Fruit fly (Drosophila melanogaster): ENCODE results near the gene CG14933.
A peak's percentile ranks its signal among the peaks of the same experiment; 100 is the strongest.

CG14933 gene

DNA sequence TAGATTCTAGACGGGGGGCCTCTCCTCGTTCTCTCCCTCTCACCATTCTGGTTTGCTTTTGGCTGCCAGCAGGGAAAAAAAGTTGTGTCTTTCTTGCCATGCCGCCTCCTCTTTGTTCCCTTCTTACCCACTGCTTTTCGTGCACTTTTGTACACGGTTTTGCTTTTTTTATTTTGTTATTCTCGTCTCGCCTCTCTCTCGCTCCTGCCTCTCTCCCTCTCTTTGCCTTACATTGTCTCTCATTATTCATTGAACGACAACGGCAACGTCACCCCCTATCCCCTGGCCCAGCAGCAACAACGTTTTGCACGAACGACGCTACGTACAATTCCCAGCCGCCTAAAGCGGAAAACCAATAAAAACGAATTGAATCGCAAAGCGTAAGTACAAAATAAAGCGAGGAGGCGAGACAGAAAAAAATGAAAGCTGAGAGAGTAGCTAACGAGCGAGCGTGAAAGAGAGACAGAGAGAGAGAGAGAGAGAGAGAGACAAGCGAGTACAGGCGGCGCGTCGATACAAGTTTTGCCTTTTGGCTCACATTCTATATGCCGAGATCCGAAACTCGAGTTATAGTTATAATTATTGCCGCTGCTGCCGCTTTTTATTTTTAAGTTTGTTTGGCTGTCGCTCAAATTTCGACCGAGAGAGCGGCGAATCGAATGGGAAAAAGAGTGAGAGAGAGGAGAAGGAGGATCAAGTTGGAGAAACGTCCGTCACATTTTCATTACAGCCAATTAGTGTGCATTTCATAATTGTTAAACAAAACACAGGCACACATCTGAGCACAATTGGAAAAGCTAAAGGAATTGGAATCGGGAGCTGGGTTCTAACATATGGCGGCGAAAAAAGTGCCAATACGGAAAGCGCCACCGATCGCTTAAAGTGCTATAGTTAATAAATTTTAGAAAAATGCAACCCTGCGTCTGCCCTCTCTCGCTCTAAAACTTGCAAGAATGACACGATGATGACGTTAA lies 35.6 kb upstream of the CG14933 start (continued):
- TF ChIP-seq CG7271 (tag; optimal IDR thresholded peaks at IDR 0.05) (no peak), CG9437 (GFP tag; optimal IDR thresholded peaks at IDR 0.05) (peak; percentile 82), CG13624 (GFP tag; optimal IDR thresholded peaks at IDR 0.05) (peak; percentile 24), Adf1 (GFP tag; IDR thresholded peaks at IDR 0.05) (peak; percentile 81), Deaf1 (tag; optimal IDR thresholded peaks at IDR 0.05) (peak; percentile 93), CG6813 (GFP tag; optimal IDR thresholded peaks at IDR 0.05) (peak; percentile 16), ara (GFP tag; IDR thresholded peaks at IDR 0.05) (0 out of 2 replicates have a peak, but pooled peaks have one; percentile 7)

DNA sequence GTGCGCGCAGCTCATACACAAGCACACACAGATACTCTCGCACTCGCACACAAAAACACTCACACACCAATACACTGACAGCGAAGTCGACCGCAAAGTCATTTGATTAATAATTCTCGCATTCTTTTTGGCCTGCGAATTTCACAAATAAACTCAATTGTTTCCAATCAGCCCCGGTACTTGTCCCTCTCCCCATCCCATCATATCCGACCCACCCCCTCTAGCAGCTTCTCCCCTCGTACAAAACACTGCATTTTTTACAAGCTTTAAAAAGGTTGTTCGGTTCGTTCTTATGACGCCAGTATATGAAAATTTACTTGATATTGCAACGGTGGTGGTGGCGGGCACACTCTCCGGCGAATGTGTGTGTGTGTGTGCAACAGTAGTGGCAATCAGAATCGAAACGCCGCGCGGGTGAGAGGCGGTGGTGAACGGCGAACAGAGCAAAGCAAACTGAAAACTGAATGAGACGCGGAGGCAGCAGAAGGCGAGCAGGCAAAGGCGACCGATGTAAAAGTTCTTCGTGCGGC lies 34.9 kb upstream of the CG14933 start:
- TF ChIP-seq Dad (GFP tag; optimal IDR thresholded peaks at IDR 0.05): no peak
- no peak for TF ChIP-seq CG4617 (GFP tag; optimal IDR thresholded peaks at IDR 0.05; ENCODE audit: borderline replicate concordance)
- peak in 1 of 2 experiments; percentile 10 for TF ChIP-seq tll (GFP tag; optimal IDR thresholded peaks at IDR 0.05)
- peak; percentile 78 for TF ChIP-seq CG13894 (tag; optimal IDR thresholded peaks at IDR 0.05)
- no peak for TF ChIP-seq CG5953 (GFP tag; IDR thresholded peaks at IDR 0.05)
- no peak for TF ChIP-seq CG6683 (GFP tag; optimal IDR thresholded peaks at IDR 0.05)
- TF ChIP-seq Lim3 (GFP tag; IDR thresholded peaks at IDR 0.05): no peak
- TF ChIP-seq ssp (GFP tag; IDR thresholded peaks at IDR 0.05): no peak
- peak; percentile 24; the same call in 1 of the 2 replicates for TF ChIP-seq ttk (GFP tag; IDR thresholded peaks at IDR 0.05)
- TF ChIP-seq pzg (GFP tag; optimal IDR thresholded peaks at IDR 0.05): peak; percentile 25
- peak; percentile 28 for TF ChIP-seq MESR4 (GFP tag; optimal IDR thresholded peaks at IDR 0.05)
- TF ChIP-seq CG11560 (tag; IDR thresholded peaks at IDR 0.05): no peak
- TF ChIP-seq CG34422 (GFP tag; IDR thresholded peaks at IDR 0.05): peak; percentile 72; the same call in 1 of the 3 replicates
- TF ChIP-seq Gug (GFP tag; IDR thresholded peaks at IDR 0.05): peak; percentile 13; the same call in 1 of the 4 replicates
- no peak for TF ChIP-seq CG4360 (GFP tag; IDR thresholded peaks at IDR 0.05)
- TF ChIP-seq eve (GFP tag; optimal IDR thresholded peaks at IDR 0.05): no peak
- TF ChIP-seq CG6175 (GFP tag; IDR thresholded peaks at IDR 0.05): peak; percentile 98
- peak; percentile 80 for TF ChIP-seq CG8478 (optimal IDR thresholded peaks at IDR 0.05)
- no peak for TF ChIP-seq Dfd (GFP tag; optimal IDR thresholded peaks at IDR 0.05)
- TF ChIP-seq onecut (GFP tag; IDR thresholded peaks at IDR 0.05): peak; percentile 57
- TF ChIP-seq gt (GFP tag; IDR thresholded peaks at IDR 0.05): no peak
- peak; percentile 94 for TF ChIP-seq Med (GFP tag)
- peak; percentile 36 for TF ChIP-seq ash1 (GFP tag; optimal IDR thresholded peaks at IDR 0.05)
- no peak for TF ChIP-seq CG11093 (GFP tag; IDR thresholded peaks at IDR 0.05)
- peak; percentile 36; the same call in 1 of the 2 replicates for TF ChIP-seq CG17328 (GFP tag; IDR thresholded peaks at IDR 0.05)
- peak in 1 of 3 experiments; percentile 83 for TF ChIP-seq lola (GFP tag; optimal IDR thresholded peaks at IDR 0.05)
- no peak for TF ChIP-seq nerfin-2 (GFP tag; IDR thresholded peaks at IDR 0.05; ENCODE audit: partially characterized antibody)
- TF ChIP-seq emc (GFP tag; optimal IDR thresholded peaks at IDR 0.05): no peak
- TF ChIP-seq CG10147 (GFP tag; optimal IDR thresholded peaks at IDR 0.05): no peak
- no peak for TF ChIP-seq CG12744 (GFP tag; optimal IDR thresholded peaks at IDR 0.05)
- TF ChIP-seq CG4404 (GFP tag; IDR thresholded peaks at IDR 0.05): no peak
- TF ChIP-seq CG14860 (GFP tag; IDR thresholded peaks at IDR 0.05; ENCODE audit: partially characterized antibody): no peak
- TF ChIP-seq CG9817 (tag; optimal IDR thresholded peaks at IDR 0.05): no peak
- TF ChIP-seq Dip2 (GFP tag; IDR thresholded peaks at IDR 0.05): no peak
- no peak for TF ChIP-seq CG33557 (GFP tag; optimal IDR thresholded peaks at IDR 0.05)
- TF ChIP-seq fu2 (GFP tag; optimal IDR thresholded peaks at IDR 0.05): no peak
- TF ChIP-seq hkb (optimal IDR thresholded peaks at IDR 0.05): no peak
- TF ChIP-seq hkb (GFP tag; IDR thresholded peaks at IDR 0.05): no peak
- TF ChIP-seq H15 (GFP tag; IDR thresholded peaks at IDR 0.05): 0 out of 3 replicates have a peak, but pooled peaks have one; percentile 12
- no peak for TF ChIP-seq CG1233 (GFP tag; optimal IDR thresholded peaks at IDR 0.05)
